Worm (Caenorhabditis elegans): ENCODE measurements around the gene pqn-51.

- no peak for TF ChIP-seq nhr-77 (tag; optimal IDR thresholded peaks at IDR 0.05)
- TF ChIP-seq egl-27 (tag; optimal IDR thresholded peaks at IDR 0.05), result no peak
Measured at ce11 chrV:5033099-5033498, 16.3 kb upstream of the pqn-51 start, which contains the start of gene K11D12.13.

Measured in whole organism, L3 larva.